Worm (Caenorhabditis elegans): ENCODE data around the gene T12A7.6.

Gene T12A7.6

DNA sequence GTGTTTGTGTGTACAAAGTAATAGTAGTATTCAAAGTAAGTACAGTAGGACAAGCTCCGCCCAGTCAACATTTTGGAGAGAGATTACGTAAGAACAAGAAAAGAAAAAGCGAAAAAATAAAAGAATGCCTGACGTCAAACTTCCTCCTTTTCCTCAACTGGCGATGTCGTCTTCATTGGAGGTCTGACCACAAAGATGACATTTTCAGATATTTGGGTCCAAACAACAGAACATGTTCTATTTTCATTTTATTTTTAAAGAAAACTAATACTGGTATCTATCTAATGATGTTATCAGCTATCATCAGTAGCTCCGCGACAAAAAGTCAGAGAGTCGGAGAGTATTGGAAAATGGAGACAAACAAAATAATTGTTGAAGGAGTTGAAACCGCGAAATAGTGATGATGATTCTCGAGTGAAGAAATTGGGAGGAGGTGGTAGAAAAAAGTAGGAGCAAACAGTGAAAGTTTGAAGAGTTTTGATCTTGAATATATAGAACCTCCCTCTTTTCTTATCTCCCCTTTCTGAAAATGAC is 24.7 kb downstream of the T12A7.6 start, which contains the start of gene lips-5:
lips-5 (minus strand) TSS at position 51 of the 534 bp plus-strand sequence.
- TF ChIP-seq flt-1 (GFP tag; IDR thresholded peaks at IDR 0.05) = no peak
- TF ChIP-seq sea-1 (GFP tag; conservative IDR thresholded peaks at IDR 0.05) = no peak
- no peak for TF ChIP-seq ceh-36 (tag; optimal IDR thresholded peaks at IDR 0.05)
- no peak for TF ChIP-seq F13C5.2 (tag; optimal IDR thresholded peaks at IDR 0.05)
- no peak for TF ChIP-seq ets-7 (tag; optimal IDR thresholded peaks at IDR 0.05)
- no peak for TF ChIP-seq tra-4 (tag; optimal IDR thresholded peaks at IDR 0.05)
- no peak for TF ChIP-seq pes-1 (GFP tag; IDR thresholded peaks at IDR 0.05)
- TF ChIP-seq ama-1 (optimal IDR thresholded peaks at IDR 0.05) = no peak
- TF ChIP-seq aly-1 (tag; optimal IDR thresholded peaks at IDR 0.05) = no peak
- no peak for TF ChIP-seq scrt-1 (GFP tag; IDR thresholded peaks at IDR 0.05)
- TF ChIP-seq B0310.2 (tag; optimal IDR thresholded peaks at IDR 0.05) = no peak

DNA sequence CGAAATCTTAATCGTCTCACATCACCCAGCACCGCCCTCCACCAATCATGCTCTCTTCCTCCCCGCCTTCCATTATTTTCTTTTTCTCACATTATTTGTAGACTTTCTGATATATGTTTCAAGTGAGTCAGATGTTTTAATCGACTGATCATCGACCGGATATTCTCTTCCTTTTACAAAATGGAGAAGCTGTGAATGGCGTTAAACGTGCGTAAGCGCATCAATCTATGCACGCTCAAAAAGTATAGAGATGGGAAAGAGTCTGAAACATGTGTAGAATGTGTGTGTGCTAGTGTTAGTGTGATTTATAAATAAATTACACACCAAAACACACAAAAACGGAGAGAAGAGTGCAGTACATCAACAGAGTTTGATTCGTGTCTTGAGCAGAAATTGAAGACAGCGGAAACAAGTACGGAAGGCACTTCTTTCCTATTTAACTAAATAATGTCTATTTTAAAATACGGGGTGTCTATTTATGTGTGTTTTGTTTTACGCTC is 28.0 kb downstream of the T12A7.6 start:
- TF ChIP-seq hnd-1 (tag; optimal IDR thresholded peaks at IDR 0.05) (no peak), tbx-11 (GFP tag; IDR thresholded peaks at IDR 0.05) (no peak), ama-1 (optimal IDR thresholded peaks at IDR 0.05) (no peak)

- no peak for TF ChIP-seq sea-1 (GFP tag; conservative IDR thresholded peaks at IDR 0.05)
- TF ChIP-seq ama-1 (optimal IDR thresholded peaks at IDR 0.05) = no peak
- no peak for TF ChIP-seq flt-1 (GFP tag; IDR thresholded peaks at IDR 0.05)
- TF ChIP-seq hmg-4 (GFP tag; optimal IDR thresholded peaks at IDR 0.05) = no peak
- TF ChIP-seq ceh-36 (tag; optimal IDR thresholded peaks at IDR 0.05) = no peak
- TF ChIP-seq ceh-13 (GFP tag; optimal IDR thresholded peaks at IDR 0.05) = no peak
- TF ChIP-seq B0310.2 (tag; optimal IDR thresholded peaks at IDR 0.05) = no peak
- TF ChIP-seq F13C5.2 (tag; optimal IDR thresholded peaks at IDR 0.05) = no peak
- no peak for TF ChIP-seq aly-1 (tag; optimal IDR thresholded peaks at IDR 0.05)
- TF ChIP-seq tbx-37 (GFP tag; conservative IDR thresholded peaks at IDR 0.05) = no peak
- TF ChIP-seq pes-1 (GFP tag; IDR thresholded peaks at IDR 0.05) = no peak
- TF ChIP-seq tra-4 (tag; optimal IDR thresholded peaks at IDR 0.05) = no peak
- no peak for TF ChIP-seq hmbx-1 (tag; optimal IDR thresholded peaks at IDR 0.05)
- TF ChIP-seq tbx-11 (GFP tag; IDR thresholded peaks at IDR 0.05) = no peak
- no peak for TF ChIP-seq scrt-1 (GFP tag; IDR thresholded peaks at IDR 0.05)
- no peak for TF ChIP-seq ets-7 (tag; optimal IDR thresholded peaks at IDR 0.05)
- no peak for TF ChIP-seq hnd-1 (tag; optimal IDR thresholded peaks at IDR 0.05)
Observed at ce11 chrIV:11779028-11779427, 30.0 kb downstream of the T12A7.6 start, which contains the start of gene lpr-2. Gene lpr-2, plus strand, starts transcription at chrIV:11779216.

ce11 chrIV:11782846-11783245 is 33.8 kb downstream of the T12A7.6 start:
- TF ChIP-seq ama-1 (optimal IDR thresholded peaks at IDR 0.05) = no peak
- TF ChIP-seq hnd-1 (tag; optimal IDR thresholded peaks at IDR 0.05) = no peak
- TF ChIP-seq scrt-1 (GFP tag; IDR thresholded peaks at IDR 0.05) = no peak

DNA sequence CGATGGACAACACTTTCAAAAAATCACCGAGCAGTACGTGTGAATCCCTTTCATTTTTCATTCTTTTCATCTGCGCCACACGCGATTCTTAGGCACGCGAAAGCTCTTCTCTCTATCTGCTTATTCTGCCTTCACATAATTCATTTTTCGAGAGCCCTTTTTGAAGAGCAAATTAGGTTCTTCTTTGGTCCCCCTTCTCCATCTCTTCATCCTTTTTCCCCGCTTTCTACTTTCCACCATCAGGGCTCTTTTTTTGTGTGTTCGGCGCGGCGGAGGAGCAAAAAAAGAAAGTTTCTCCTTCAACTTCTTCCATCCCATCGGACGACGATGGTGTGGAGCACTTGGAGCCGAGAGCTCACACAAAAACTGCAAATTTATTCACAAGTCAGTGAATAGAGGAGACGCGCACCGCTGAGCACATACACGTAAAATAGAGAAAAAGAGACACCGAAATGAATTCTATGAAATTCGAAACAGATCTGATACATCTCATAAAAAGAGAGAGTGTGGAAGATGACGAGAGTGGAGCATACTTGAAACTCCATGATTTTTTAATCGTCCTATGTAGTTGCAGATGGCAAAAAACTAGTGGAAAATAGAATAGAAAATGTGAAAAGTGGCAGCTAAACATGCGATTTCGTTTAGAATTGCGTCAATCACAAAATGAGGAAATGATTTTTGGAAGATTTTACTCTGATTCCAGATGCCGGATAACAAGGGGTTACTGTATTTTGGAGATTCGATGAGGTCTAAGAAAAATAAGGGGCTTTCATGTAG is 36.2 kb downstream of the T12A7.6 start:
- no peak for TF ChIP-seq tbx-11 (GFP tag; IDR thresholded peaks at IDR 0.05)
- no peak for TF ChIP-seq scrt-1 (GFP tag; IDR thresholded peaks at IDR 0.05)
- no peak for TF ChIP-seq hmbx-1 (tag; optimal IDR thresholded peaks at IDR 0.05)
- no peak for TF ChIP-seq sea-1 (GFP tag; conservative IDR thresholded peaks at IDR 0.05)
- TF ChIP-seq B0310.2 (tag; optimal IDR thresholded peaks at IDR 0.05) = no peak
- TF ChIP-seq flt-1 (GFP tag; IDR thresholded peaks at IDR 0.05) = no peak
- no peak for TF ChIP-seq tbx-37 (GFP tag; conservative IDR thresholded peaks at IDR 0.05)
- TF ChIP-seq hmg-4 (GFP tag; optimal IDR thresholded peaks at IDR 0.05) = no peak
- TF ChIP-seq ama-1 (optimal IDR thresholded peaks at IDR 0.05) = no peak
- TF ChIP-seq ets-7 (tag; optimal IDR thresholded peaks at IDR 0.05) = no peak
- no peak for TF ChIP-seq tra-4 (tag; optimal IDR thresholded peaks at IDR 0.05)

- TF ChIP-seq sea-1 (GFP tag; conservative IDR thresholded peaks at IDR 0.05) (no peak), scrt-1 (GFP tag; IDR thresholded peaks at IDR 0.05) (no peak), ceh-13 (GFP tag; optimal IDR thresholded peaks at IDR 0.05) (no peak), tra-4 (tag; optimal IDR thresholded peaks at IDR 0.05) (no peak), ceh-36 (tag; optimal IDR thresholded peaks at IDR 0.05) (no peak), flt-1 (GFP tag; IDR thresholded peaks at IDR 0.05) (no peak), ets-7 (tag; optimal IDR thresholded peaks at IDR 0.05) (no peak), aly-1 (tag; optimal IDR thresholded peaks at IDR 0.05) (no peak), B0310.2 (tag; optimal IDR thresholded peaks at IDR 0.05) (no peak), pes-1 (GFP tag; IDR thresholded peaks at IDR 0.05) (no peak), hmg-4 (GFP tag; optimal IDR thresholded peaks at IDR 0.05) (no peak), ama-1 (optimal IDR thresholded peaks at IDR 0.05) (no peak), hnd-1 (tag; optimal IDR thresholded peaks at IDR 0.05) (no peak), hmbx-1 (tag; optimal IDR thresholded peaks at IDR 0.05) (no peak), F13C5.2 (tag; optimal IDR thresholded peaks at IDR 0.05) (no peak), tbx-11 (GFP tag; IDR thresholded peaks at IDR 0.05) (no peak), tbx-37 (GFP tag; conservative IDR thresholded peaks at IDR 0.05) (no peak)
Observed at ce11 chrIV:11787793-11788192, 38.8 kb downstream of the T12A7.6 start.

DNA sequence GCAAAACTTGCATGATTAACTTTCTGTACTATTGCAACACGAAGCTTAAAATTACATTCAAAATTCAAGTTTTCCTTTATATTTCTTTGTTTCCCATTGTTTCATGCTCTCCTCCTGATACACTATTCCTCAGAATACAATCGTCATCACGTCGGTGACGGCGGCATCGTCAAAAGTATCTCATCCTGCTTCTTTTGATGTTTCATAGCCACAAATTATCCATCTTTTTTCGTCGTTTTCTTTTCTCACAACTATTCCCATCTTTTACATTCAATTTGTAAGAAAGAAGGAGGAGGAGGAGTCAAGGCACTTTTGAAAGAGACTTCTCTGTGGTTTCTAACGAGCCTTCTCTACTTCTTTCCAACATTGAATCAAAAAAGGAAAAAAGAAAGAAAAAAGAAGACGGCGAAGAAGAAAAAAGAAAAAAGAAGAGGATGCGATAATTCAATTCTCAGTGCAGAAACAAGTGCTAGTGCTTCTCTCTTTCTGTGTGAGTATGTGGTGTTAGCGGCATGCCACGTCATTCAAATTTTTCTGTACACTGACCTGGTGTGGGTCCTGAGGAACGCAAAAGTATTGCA is 39.5 kb downstream of the T12A7.6 start:
- TF ChIP-seq sea-1 (GFP tag; conservative IDR thresholded peaks at IDR 0.05) (no peak), tra-4 (tag; optimal IDR thresholded peaks at IDR 0.05) (no peak), tbx-37 (GFP tag; conservative IDR thresholded peaks at IDR 0.05) (no peak), pes-1 (GFP tag; IDR thresholded peaks at IDR 0.05) (no peak), flt-1 (GFP tag; IDR thresholded peaks at IDR 0.05) (no peak), B0310.2 (tag; optimal IDR thresholded peaks at IDR 0.05) (no peak), hmg-4 (GFP tag; optimal IDR thresholded peaks at IDR 0.05) (no peak), scrt-1 (GFP tag; IDR thresholded peaks at IDR 0.05) (no peak), tbx-11 (GFP tag; IDR thresholded peaks at IDR 0.05) (no peak), aly-1 (tag; optimal IDR thresholded peaks at IDR 0.05) (no peak), ceh-13 (GFP tag; optimal IDR thresholded peaks at IDR 0.05) (no peak), F13C5.2 (tag; optimal IDR thresholded peaks at IDR 0.05) (no peak), ama-1 (optimal IDR thresholded peaks at IDR 0.05) (no peak), hmbx-1 (tag; optimal IDR thresholded peaks at IDR 0.05) (no peak), ceh-36 (tag; optimal IDR thresholded peaks at IDR 0.05) (no peak), hnd-1 (tag; optimal IDR thresholded peaks at IDR 0.05) (no peak), ets-7 (tag; optimal IDR thresholded peaks at IDR 0.05) (no peak)
